Worm (Caenorhabditis elegans) whole organism, dauer: ENCODE results near the gene ZK930.6.

ENCODE experiments used
- unc-62 ChIP-seq: sonication (generic microtip); optimal IDR thresholded peaks from 2 replicates; lab custom pipeline; 2017; ENCODE audit warnings: missing biosample characterization, missing genetic modification reagents, missing genetic modification characterization

Gene ZK930.6

DNA sequence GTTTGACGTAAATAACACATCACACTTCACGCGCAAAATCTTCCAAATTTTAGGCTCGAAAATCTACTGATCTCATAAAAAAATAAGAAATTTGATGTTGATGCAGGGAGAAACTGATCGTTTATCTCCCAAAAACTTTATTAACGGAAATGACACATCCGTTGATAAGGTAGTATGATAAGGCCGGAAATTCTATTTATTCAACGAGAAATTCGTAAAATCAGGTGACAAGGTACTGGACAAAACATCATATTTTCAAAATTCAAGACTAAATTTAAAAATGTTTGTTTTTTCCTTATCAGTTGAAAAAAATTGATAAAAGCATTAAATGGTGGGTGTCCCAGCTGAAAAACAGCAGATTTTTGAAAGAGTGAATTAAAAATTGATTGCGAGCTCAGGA is 23.9 kb upstream of the ZK930.6 start:
- no peak for TF ChIP-seq unc-62 (GFP tag; lab: Kevin White, UChicago)

DNA sequence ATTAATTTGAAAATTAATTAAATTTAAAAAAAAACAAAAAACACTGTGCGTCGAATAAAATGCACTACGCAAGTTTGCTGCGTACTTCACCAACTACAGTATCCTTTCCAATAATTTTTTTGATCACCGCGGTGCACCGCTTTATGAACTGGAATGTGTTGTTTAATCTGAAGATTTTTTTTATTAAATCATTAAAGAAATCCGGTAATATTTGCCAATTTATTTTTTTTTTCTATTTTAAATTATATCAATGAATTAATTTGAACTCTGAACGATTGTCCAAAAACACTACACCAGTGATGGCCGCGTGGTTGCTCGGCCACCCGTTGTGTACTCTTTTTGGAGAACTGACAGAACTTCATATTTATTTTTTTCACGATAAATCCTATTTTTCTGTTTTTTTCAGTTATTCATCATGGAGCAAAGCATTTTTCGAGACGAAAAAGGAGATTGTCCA is 23.1 kb upstream of the ZK930.6 start, which contains the start of gene K12D12.5:
Gene K12D12.5, plus strand, starts transcription at position 407 of the 457 bp plus-strand sequence.
- no peak for TF ChIP-seq unc-62 (GFP tag; lab: Kevin White, UChicago)

DNA sequence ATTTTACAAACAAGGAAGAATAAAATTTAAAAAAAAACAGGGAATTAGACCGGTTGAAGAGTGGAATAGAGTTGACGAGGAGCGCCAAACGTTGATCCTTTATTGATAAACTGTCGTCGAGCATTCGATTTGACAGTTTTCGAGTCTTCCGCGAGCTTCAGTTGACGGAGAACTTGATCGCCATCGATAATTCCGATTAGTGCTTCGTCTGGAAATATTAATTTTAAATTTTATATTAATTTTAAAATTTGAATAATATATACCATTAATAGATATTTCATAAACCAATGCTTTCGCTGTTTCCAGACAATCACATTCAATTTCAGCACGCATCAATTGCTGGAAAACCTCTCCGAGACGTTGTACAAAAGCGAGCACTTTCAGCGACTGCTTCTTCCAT is 18.1 kb upstream of the ZK930.6 start, which contains the start of gene K12D12.4:
Gene K12D12.4, minus strand, starts transcription at position 101 of the 400 bp plus-strand sequence.
- TF ChIP-seq unc-62 (GFP tag; lab: Kevin White, UChicago) = no peak

DNA sequence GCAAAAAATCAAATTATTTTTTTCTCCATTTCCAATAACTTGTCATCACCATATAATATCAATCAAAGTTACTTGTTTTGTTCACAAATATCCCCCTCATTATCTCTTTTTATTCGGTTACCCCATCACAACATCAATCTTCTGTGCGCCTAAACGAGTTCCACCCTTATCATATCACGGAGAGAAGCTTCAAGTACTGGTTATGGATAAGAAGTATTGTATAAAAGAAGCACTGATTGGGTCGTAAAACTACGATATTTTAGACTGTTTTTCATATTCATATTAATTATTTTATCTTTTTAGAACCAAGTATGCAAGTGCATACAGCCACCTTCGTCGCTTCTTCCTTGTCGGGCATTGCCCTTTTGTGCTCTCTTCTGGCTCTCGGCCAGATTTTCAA is 15.5 kb upstream of the ZK930.6 start, which contains the start of gene col-84:
Gene col-84, plus strand, starts transcription at position 301 of the 400 bp plus-strand sequence.
- TF ChIP-seq unc-62 (GFP tag; lab: Kevin White, UChicago) = no peak

DNA sequence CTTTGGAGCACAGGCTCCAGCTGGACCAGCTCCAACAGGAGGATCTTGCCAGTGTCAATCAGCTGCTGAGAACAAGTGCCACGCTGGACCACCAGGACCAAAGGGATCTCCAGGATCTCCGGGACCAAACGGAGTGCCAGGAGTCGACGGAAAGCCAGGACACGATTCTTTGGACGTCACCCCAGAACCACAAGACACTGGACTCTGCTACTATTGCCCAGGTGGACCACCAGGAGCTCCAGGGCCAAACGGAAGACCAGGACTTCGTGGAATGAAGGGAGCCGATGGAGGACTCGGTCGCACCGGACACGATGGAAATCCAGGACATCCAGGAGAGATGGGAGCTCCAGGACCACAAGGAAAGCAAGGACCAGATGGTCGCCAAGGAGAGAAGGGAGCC is 14.9 kb upstream of the ZK930.6 start:
- TF ChIP-seq unc-62 (GFP tag; lab: Kevin White, UChicago) = no peak

DNA sequence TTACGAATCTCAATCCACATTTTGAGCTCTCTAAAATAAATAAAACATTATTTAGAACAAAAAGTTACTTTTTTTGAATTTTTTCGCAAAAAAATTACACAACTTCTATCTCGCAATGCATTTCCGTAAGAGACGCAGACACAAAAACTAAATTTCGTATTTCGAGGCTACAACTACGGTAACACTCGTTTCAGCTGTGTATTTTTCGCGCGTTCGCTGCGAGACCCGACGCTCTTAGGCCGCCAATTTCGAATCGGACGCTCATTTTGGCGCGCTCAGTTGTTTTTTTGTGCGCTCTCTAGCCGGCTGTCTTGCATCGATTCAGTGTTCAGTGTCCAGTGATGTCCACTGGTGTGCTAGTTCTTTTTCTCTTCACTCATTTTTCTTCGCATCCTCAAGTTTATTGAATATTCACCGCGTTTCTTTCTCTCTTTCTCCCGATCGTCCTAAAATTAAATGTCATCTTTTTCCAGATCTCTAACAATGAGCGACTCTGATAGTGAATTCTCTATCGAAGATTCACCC is 9.0 kb upstream of the ZK930.6 start, which contains the start of the genes npp-3 and top-2:
Gene npp-3, minus strand, starts transcription at position 115 of the 525 bp plus-strand sequence.
Gene top-2, plus strand, starts transcription at position 475 of the 525 bp plus-strand sequence.
- TF ChIP-seq unc-62 (GFP tag; lab: Kevin White, UChicago) = no peak

DNA sequence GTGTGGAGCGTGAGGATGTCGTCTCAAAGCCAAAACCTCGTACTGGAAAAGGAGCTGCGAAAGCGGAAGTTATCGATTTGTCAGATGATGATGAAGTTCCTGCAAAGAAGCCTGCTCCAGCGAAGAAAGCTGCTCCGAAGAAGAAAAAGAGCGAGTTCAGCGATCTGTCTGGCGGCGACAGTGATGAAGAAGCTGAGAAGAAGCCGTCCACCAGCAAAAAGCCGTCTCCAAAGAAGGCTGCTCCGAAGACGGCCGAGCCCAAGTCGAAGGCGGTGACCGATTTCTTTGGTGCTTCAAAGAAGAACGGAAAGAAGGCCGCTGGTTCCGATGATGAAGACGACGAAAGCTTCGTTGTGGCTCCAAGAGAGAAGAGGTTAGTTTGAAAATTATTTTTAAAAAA is 4.0 kb upstream of the ZK930.6 start:
- TF ChIP-seq unc-62 (GFP tag; lab: Kevin White, UChicago) = no peak

DNA sequence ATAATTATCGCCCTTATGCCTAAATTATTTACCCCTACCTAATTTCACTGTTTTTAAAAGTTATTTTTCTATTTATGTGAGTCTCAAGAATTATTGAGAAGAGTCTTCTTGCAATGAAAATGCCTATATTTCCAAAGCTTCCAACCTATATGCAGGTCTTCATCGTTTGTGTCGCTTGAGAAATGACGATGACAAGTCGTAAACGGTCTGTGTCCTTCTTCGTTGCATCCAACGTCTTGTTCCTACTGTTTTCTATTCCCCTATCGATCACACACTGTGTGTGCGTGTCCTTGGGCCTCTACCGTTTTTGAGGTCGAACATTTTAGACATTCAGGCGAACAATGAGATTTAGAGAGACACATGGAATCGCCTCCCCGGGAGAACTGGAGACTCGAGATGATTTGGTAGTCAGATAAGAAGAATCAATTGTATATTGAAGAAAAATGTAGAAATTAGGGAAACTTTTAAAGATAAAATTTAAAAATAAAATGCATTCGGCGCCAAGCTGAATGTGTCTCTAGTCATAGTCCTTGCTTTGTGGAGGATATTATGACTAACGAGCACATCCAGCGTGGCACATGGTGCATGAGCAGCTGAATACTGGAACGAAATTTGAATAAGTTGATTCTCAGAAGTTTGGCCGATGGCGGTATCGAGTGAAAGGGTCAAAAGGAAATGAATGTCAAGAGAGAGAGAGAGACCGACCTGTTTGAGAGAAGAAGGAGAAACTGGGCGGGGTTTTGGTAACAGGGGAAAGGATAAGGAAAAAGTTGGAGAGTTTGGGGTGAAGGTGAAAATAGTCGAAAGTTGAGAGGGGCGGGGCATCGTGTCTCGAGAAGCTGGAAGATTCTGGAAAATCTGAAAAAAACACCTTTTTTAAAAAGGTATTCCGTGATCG is 3.0 kb upstream of the ZK930.6 start:
- TF ChIP-seq unc-62 (GFP tag; lab: Kevin White, UChicago) = no peak

DNA sequence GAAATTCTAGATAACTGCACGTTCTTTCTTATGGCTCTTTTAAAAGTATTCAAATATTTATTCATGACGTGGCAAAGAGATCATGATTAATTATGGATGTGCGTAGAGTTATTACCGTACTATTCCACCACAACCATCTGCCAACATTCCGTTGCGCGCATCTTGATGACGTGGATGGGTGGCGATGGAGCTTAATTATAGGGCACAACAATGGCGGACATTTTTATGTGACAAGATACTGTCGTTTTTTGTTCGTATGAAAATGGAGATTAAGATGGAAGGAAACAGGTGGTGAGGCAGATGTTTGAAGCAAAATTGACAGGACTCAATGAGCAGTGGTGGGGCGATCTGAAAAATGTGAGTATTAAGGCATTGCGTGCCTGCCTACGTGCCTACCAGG is 4.0 kb downstream of the ZK930.6 start:
- TF ChIP-seq unc-62 (GFP tag; lab: Kevin White, UChicago) = no peak

DNA sequence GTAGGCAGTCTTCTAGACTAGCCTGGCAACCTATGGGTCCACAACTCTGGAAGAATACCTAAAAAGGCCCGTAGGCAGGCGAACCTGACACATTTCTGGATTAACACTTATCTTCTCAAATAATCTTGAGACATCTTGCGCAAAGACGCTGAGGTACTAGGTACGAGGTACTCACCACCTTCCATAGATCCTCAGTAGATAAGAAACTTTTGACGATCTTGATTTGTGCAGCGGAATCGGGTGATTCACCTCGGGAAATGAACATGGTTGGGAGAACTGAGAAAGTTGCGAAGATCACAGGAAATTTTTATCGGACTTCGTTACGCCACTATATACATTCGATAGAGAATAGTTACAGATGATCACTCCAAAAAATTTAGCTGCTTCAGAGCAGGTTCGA is 4.4 kb downstream of the ZK930.6 start:
- TF ChIP-seq unc-62 (GFP tag; lab: Kevin White, UChicago) = no peak

DNA sequence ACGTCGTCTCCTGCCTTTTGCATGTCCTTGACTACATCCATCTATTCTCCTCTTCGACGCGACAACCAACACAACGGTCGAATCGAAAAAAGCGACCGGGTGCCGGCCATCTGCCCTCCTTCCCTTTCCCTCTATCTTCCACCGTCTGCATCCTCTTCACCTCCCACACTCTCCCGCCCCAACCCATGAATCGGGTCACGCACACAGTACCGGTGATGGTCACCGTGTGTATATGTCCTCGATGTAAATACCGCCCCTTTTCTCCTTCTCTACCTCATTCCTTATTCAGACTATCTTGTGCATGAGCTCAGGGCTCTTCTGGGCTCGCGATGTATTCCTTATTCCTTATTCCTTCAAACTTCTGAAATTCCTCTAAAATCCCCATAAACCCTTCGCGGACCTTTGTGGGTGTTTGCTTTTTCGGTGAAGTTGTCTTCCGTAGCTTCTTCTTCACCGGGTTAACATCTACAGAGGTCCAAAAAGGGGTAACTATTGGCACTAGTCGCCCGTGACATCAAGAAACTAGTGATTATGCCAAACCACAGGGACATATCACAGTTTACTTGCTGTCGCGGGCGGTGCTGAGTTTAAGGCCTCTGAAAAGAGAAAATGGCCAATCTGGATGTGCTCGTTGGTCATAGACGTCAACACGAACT is 5.8 kb downstream of the ZK930.6 start:
- TF ChIP-seq unc-62 (GFP tag; lab: Kevin White, UChicago) = no peak

DNA sequence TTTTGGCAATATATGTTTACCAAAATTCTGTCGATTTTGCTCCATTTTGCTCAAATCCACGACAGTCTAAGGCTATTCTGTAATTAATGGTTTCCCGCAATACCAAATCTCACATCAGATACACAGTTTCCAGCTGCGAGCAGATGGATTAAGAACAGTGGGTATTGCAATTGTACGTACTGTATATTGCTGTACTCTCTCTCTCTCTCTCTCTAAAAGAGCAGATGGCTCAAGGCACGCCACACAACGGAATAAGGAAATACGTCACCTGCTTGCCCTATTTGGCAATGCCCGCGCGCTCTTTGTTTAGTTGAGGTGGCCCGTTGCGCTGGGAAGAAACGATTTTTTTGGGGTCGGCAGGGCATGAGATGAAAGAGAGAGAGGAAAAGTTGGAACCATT is 6.8 kb downstream of the ZK930.6 start:
- no peak for TF ChIP-seq unc-62 (GFP tag; lab: Kevin White, UChicago)

DNA sequence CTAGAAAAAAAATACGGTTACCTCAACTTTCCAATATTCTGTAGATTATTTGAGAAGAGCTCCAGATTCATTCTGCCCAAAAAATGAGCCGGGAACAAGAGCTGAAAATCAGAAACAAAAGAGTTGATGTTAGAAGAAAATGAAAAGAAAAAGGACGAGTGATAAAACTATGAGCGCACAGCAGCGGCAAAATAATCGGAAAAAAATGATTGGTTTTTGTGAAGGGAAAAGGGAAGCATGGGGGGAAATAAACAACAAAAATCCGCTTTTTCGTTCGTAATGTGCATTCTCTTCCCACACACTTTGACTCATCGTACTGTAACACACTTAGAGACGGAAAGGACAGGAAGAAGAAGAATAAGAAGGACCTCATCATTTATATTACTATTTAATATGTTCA is 9.6 kb downstream of the ZK930.6 start, which contains the start of gene ZK930.2:
Gene ZK930.2, minus strand, starts transcription at position 101 of the 400 bp plus-strand sequence.
- TF ChIP-seq unc-62 (GFP tag; lab: Kevin White, UChicago) = no peak

DNA sequence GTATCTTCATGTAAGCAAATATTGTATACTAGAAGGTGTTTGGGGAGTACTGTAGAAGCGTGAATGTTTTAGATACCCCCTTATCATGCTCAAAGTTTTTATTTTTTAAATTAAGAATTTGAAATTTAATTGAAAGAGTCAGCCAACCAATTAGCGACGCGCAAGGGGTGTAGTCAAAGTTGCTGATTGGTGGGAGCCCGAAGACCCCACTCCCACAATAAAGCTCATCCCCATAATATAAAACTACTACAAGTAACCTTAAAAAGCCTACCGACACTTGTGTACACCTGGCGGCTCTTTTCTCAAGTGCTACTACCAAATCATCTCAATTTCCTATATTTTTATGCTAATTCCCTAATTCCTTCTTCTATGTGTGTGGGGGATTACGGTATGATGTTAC is 16.0 kb downstream of the ZK930.6 start:
- no peak for TF ChIP-seq unc-62 (GFP tag; lab: Kevin White, UChicago)

DNA sequence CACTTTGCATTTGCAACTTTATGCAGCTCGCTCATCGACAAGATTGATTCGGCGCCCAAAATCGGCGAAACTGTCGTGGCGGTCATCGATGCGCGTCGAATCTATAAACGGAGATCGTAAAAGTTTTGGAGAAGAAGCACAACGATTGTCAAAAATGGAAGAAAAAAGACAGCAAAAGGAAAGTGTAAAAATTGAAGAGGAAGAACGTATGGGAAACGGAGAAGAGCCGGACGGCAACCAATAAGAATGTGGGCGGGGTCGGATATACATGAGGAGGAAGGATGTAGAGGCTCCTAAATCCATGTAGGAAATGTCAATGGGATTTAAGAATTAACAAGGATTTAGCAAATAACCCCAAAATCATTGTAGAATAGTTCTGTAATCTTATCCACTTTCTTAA is 17.4 kb downstream of the ZK930.6 start, which contains the start of gene vab-23:
Gene vab-23, minus strand, starts transcription at position 101 of the 400 bp plus-strand sequence.
- TF ChIP-seq unc-62 (GFP tag; lab: Kevin White, UChicago) = no peak

DNA sequence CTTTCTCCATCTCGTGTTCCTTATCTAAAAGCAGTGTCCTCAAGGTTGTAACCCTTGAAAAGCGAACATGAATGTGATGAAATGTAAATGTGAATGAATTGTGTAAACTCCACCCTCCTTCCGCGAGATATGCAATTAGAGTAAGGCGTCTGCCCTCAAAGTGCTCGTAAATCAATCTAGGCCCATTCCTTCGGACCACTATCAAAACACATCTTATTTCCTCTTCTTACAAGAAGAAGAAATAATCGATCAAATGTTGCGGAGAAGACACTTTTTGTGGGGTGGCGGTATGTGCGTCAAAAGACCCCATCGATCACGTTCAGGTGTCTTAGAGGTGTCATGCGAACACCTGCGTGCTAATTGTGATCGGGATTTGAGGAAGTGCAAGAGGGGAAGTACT is 18.5 kb downstream of the ZK930.6 start:
- TF ChIP-seq unc-62 (GFP tag; lab: Kevin White, UChicago) = no peak
